Worm (Caenorhabditis elegans): ENCODE data around the gene str-87.

The str-87 gene

DNA sequence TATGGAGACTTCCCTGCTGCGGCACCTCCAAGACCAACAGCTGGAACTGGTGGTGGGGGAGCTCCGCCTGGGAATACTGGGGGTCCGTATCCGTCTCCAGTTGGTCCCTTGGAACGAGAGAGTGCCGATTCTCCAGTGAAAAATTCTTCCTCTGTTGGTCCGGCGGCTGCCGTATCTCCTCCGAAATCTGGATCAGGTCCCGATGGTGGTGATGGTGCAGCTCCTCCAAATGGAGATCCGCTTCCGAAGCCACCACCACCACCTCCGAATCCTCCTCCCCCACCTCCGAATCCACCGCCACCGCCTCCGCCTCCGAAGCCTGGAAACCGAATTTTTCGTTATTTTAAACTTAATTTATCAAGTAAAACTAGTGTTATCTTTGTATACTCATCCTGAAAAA lies 47.6 kb downstream of the str-87 start:
- TF ChIP-seq ham-2 (GFP tag; optimal IDR thresholded peaks at IDR 0.05), result no peak
- TF ChIP-seq hlh-1 (tag; optimal IDR thresholded peaks at IDR 0.05), result no peak
- TF ChIP-seq ceh-43 (GFP tag; optimal IDR thresholded peaks at IDR 0.05), result no peak
- TF ChIP-seq nhr-237 (tag; optimal IDR thresholded peaks at IDR 0.05), result no peak
- TF ChIP-seq mab-5 (tag; optimal IDR thresholded peaks at IDR 0.05), result no peak
- no peak for TF ChIP-seq lin-32 (GFP tag; optimal IDR thresholded peaks at IDR 0.05)
- no peak for TF ChIP-seq zip-8 (tag; optimal IDR thresholded peaks at IDR 0.05)
- TF ChIP-seq lsy-2 (tag; optimal IDR thresholded peaks at IDR 0.05), result no peak
- no peak for TF ChIP-seq nhr-28 (tag; optimal IDR thresholded peaks at IDR 0.05)
- no peak for TF ChIP-seq elt-1 (tag; optimal IDR thresholded peaks at IDR 0.05; ENCODE audit: borderline replicate concordance, insufficient read depth)
- no peak for TF ChIP-seq nhr-12 (tag; optimal IDR thresholded peaks at IDR 0.05)
- no peak for TF ChIP-seq nhr-2 (tag; optimal IDR thresholded peaks at IDR 0.05)
- TF ChIP-seq mep-1 (tag; optimal IDR thresholded peaks at IDR 0.05), result no peak
- TF ChIP-seq nhr-76 (tag; optimal IDR thresholded peaks at IDR 0.05), result no peak
- no peak for TF ChIP-seq flh-1 (GFP tag; optimal IDR thresholded peaks at IDR 0.05)
- TF ChIP-seq ceh-83 (GFP tag; optimal IDR thresholded peaks at IDR 0.05), result no peak
- no peak for TF ChIP-seq bed-3 (GFP tag; optimal IDR thresholded peaks at IDR 0.05)
- TF ChIP-seq drap-1 (GFP tag; optimal IDR thresholded peaks at IDR 0.05), result no peak
- TF ChIP-seq cnd-1 (tag; optimal IDR thresholded peaks at IDR 0.05), result no peak
- no peak for TF ChIP-seq unc-62 (GFP tag; optimal IDR thresholded peaks at IDR 0.05)

ce11 chrV:8939424-8940065 lies 48.5 kb downstream of the str-87 start:
- TF ChIP-seq blmp-1 (tag; optimal IDR thresholded peaks at IDR 0.05) (no peak), nhr-28 (tag; optimal IDR thresholded peaks at IDR 0.05) (no peak), elt-3 (tag; optimal IDR thresholded peaks at IDR 0.05) (no peak), flh-1 (GFP tag; optimal IDR thresholded peaks at IDR 0.05) (no peak), unc-39 (tag; optimal IDR thresholded peaks at IDR 0.05) (no peak), unc-120 (tag; optimal IDR thresholded peaks at IDR 0.05; ENCODE audit: poor library complexity, severe bottlenecking) (no peak), nhr-12 (tag; optimal IDR thresholded peaks at IDR 0.05) (no peak), bed-3 (GFP tag; optimal IDR thresholded peaks at IDR 0.05) (no peak), ceh-83 (GFP tag; optimal IDR thresholded peaks at IDR 0.05) (no peak)

DNA sequence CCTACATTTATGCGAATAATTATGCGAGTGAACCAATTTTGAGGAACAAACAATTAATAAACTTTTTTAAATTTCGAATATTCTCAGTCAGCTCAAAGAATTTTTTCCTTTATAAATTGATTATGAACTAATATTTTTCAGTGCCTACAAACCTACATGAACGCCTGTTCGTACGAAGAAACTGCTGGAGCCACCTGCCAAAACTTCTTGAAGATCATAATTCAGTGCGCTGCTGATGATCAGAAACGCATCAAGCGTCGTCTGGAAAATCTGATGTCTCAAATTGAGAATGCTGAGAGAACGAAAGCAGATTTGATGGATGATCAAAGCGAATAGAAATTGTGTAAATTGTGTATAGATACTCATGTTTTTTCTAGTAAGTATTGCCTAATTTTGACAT lies 49.1 kb downstream of the str-87 start:
- TF ChIP-seq pha-4 (tag; optimal IDR thresholded peaks at IDR 0.05) (no peak), blmp-1 (tag; optimal IDR thresholded peaks at IDR 0.05) (no peak), mep-1 (tag; optimal IDR thresholded peaks at IDR 0.05) (no peak), ceh-39 (tag; optimal IDR thresholded peaks at IDR 0.05) (no peak), sem-2 (GFP tag; optimal IDR thresholded peaks at IDR 0.05) (no peak), ceh-83 (GFP tag; optimal IDR thresholded peaks at IDR 0.05) (no peak), unc-120 (tag; optimal IDR thresholded peaks at IDR 0.05; ENCODE audit: poor library complexity, severe bottlenecking) (no peak), mab-5 (tag; optimal IDR thresholded peaks at IDR 0.05) (no peak), nhr-12 (tag; optimal IDR thresholded peaks at IDR 0.05) (no peak), snpc-4 (tag; optimal IDR thresholded peaks at IDR 0.05) (no peak), drap-1 (GFP tag; optimal IDR thresholded peaks at IDR 0.05) (no peak), ceh-43 (GFP tag; optimal IDR thresholded peaks at IDR 0.05) (no peak), lsy-2 (tag; optimal IDR thresholded peaks at IDR 0.05) (no peak), unc-39 (tag; optimal IDR thresholded peaks at IDR 0.05) (no peak), nhr-2 (tag; optimal IDR thresholded peaks at IDR 0.05) (no peak)

DNA sequence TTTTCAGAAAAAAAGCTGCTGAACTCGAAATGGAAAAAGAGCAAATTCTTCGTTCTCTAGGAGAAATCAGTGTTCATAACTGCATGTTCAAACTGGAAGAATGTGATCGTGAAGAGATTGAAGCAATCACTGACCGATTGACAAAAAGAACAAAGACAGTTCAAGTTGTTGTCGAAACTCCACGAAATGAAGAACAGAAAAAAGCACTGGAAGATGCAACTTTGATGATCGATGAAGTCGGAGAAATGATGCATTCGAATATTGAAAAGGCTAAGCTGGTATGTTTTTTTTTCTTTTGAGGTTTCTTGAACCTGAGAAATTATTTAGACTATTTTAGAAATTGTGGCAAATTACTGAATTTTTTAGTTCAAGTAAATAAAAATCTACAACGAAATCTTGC lies 49.6 kb downstream of the str-87 start:
- TF ChIP-seq ceh-39 (tag; optimal IDR thresholded peaks at IDR 0.05) (no peak), lin-13 (tag; optimal IDR thresholded peaks at IDR 0.05) (no peak)

DNA sequence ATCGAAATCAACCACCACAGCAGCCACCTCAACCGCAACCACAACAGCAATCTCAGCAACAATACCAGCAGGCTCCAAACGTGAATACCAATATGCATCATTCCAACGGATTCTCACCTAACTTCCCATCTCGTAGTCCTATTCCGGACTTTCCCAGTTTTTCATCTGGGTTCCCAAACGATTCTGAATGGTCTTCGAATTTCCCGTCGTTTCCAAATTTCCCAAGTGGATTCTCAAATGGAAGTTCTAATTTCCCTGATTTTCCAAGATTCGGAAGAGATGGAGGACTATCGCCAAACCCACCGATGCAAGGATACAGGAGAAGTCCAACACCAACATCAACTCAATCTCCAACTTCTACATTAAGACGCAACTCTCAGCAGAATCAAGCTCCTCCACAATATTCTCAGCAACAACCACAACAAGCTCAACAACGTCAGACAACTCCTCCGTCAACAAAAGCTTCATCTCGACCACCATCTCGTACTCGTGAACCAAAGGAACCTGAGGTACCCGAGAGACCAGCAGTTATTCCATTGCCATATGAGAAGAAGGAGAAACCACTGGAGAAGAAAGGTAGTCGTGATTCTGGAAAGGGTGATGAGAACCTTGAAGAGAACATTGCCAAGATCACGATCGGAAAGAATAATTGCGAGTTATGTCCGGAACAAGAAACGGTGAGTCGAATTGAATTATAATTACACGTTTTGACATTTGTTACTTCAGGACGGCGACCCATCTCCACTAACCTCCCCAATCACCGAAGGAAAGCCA lies 50.3 kb downstream of the str-87 start:
- no peak for TF ChIP-seq mab-5 (tag; optimal IDR thresholded peaks at IDR 0.05)
- TF ChIP-seq unc-62 (GFP tag; optimal IDR thresholded peaks at IDR 0.05), result no peak
- TF ChIP-seq lin-13 (tag; optimal IDR thresholded peaks at IDR 0.05), result no peak
- no peak for TF ChIP-seq ztf-11 (tag; optimal IDR thresholded peaks at IDR 0.05)
- TF ChIP-seq mls-2 (tag; optimal IDR thresholded peaks at IDR 0.05), result no peak
- no peak for TF ChIP-seq nhr-76 (tag; optimal IDR thresholded peaks at IDR 0.05)
- TF ChIP-seq drap-1 (GFP tag; optimal IDR thresholded peaks at IDR 0.05), result no peak
- TF ChIP-seq ces-1 (GFP tag; optimal IDR thresholded peaks at IDR 0.05), result no peak
- TF ChIP-seq snpc-4 (tag; optimal IDR thresholded peaks at IDR 0.05), result no peak
- no peak for TF ChIP-seq lin-32 (GFP tag; optimal IDR thresholded peaks at IDR 0.05)
- no peak for TF ChIP-seq elt-1 (tag; optimal IDR thresholded peaks at IDR 0.05; ENCODE audit: borderline replicate concordance, insufficient read depth)
- TF ChIP-seq lsy-2 (tag; optimal IDR thresholded peaks at IDR 0.05), result no peak
- TF ChIP-seq nhr-12 (tag; optimal IDR thresholded peaks at IDR 0.05), result no peak
